Fruit fly (Drosophila melanogaster) whole organism, pupa: ENCODE measurements around the gene CG10365.

Experiments
- CG34367 ChIP-seq: fragments of 200-800 bp; sonication (Bioruptor generic); optimal IDR thresholded peaks from 2 replicates; lab custom pipeline; 2018; ENCODE audit warnings: missing biosample characterization, mild to moderate bottlenecking, missing genetic modification characterization
- CG8159 ChIP-seq: fragments of 200-800 bp; sonication (Bioruptor generic); optimal IDR thresholded peaks from 3 replicates; lab custom pipeline; 2018; ENCODE audit warnings: missing biosample characterization, mild to moderate bottlenecking, missing genetic modification characterization, moderate library complexity
- CG9948 ChIP-seq: fragments of 200-800 bp; sonication (Bioruptor generic); optimal IDR thresholded peaks from 2 replicates; lab custom pipeline; 2018; ENCODE audit warnings: missing biosample characterization, mild to moderate bottlenecking, missing genetic modification characterization, moderate library complexity
- D1 ChIP-seq: fragments of 200-800 bp; sonication (Bioruptor generic); optimal IDR thresholded peaks from 2 replicates; lab custom pipeline; 2018; ENCODE audit warnings: missing biosample characterization, mild to moderate bottlenecking, missing genetic modification characterization, moderate library complexity
- Ets98B ChIP-seq: fragments of 200-800 bp; sonication (Bioruptor generic); IDR thresholded peaks from 2 replicates; pipeline ENCODE4 v1.3.6; 2022; ENCODE audit warnings: missing biosample characterization, missing genetic modification characterization

DNA sequence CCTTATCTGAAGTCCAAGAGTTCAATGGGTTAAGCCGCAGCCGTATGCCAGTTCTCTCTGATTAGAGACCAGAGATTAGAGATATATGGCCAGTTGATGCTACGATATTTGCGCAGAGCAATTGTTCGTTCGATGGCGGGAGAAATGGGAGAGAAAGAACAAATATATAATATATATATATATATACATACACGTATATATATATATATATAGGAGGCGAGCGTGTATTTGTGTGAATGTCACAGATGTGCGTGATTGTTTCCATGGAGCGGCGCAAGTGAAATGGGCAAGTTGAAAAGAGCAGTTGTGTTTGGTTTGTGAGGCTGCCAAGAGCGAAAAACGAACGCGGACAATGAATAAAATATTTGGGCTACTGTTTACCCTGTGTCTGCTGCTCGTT lies 46.1 kb upstream of the CG10365 start, which contains the start of gene GILT3:
- TF ChIP-seq Ets98B (GFP tag; lab: Robert Waterston, UW) (no peak), CG8159 (no peak), CG9948 (tag; lab: Kevin White, UChicago) (no peak), CG34367 (tag; lab: Kevin White, UChicago) (no peak), D1 (tag; lab: Kevin White, UChicago) (no peak)
